Worm (Caenorhabditis elegans) whole organism, L1 larva: ENCODE measurements around the gene fbxb-114.

ENCODE experiments used
- C34B4.2 ChIP-seq: sonication (generic microtip); optimal IDR thresholded peaks from 2 replicates; lab custom pipeline; 2017; ENCODE audit warnings: mild to moderate bottlenecking, missing genetic modification characterization, missing compliant biosample characterization
- alr-1 ChIP-seq: fragments of 200-800 bp; sonication (Bioruptor generic); optimal IDR thresholded peaks from 2 replicates; lab custom pipeline; 2018; ENCODE audit warnings: borderline replicate concordance, mild to moderate bottlenecking, missing genetic modification characterization, missing compliant biosample characterization
- aly-2 ChIP-seq: fragments of 150-350 bp; optimal IDR thresholded peaks from 2 replicates; lab custom pipeline; 2014; ENCODE audit warnings: missing biosample characterization, missing genetic modification characterization
- blmp-1 ChIP-seq: fragments of 150-350 bp; optimal IDR thresholded peaks from 2 replicates; lab custom pipeline; 2014; ENCODE audit warnings: missing biosample characterization, missing genetic modification characterization
- ceh-63 ChIP-seq: fragments of 200-800 bp; sonication (Bioruptor generic); optimal IDR thresholded peaks from 2 replicates; lab custom pipeline; 2018; ENCODE audit warnings: mild to moderate bottlenecking, missing genetic modification characterization, missing compliant biosample characterization
- ceh-82 ChIP-seq, 3 experiments: fragments of 150-350 bp in 1 of 3; sonication (generic microtip) in 2 of 3; optimal IDR thresholded peaks; 2 replicates each; lab custom pipeline; 2014 to 2017; ENCODE audit warnings: missing biosample characterization in 3 of 3, missing genetic modification characterization in 3 of 3
- dpl-1 ChIP-seq, 3 experiments: fragments of 150-350 bp in 2 of 3; sonication (generic microtip) in 1 of 3; optimal IDR thresholded peaks; 2 replicates each; lab custom pipeline; 2014 to 2017; ENCODE audit warnings: missing biosample characterization in 3 of 3, missing genetic modification characterization in 3 of 3, missing genetic modification reagents in 3 of 3
- efl-1 ChIP-seq, 4 experiments: fragments of 150-350 bp; optimal IDR thresholded peaks in 3 of 4; peaks in 1 of 4; 1 replicate in 1 of 4; 2 replicates in 3 of 4; lab custom pipeline; 2014; ENCODE audit warnings: missing biosample characterization in 2 of 4, missing genetic modification characterization in 2 of 4, missing genetic modification reagents in 2 of 4
- egl-13 ChIP-seq: sonication (generic microtip); optimal IDR thresholded peaks from 2 replicates; lab custom pipeline; 2016; ENCODE audit warnings: missing genotype, missing genetic modification reagents, missing genetic modification characterization, missing compliant biosample characterization
- elt-2 ChIP-seq: sonication (generic microtip); optimal IDR thresholded peaks from 2 replicates; lab custom pipeline; 2016; ENCODE audit warnings: missing genetic modification characterization, mild to moderate bottlenecking, inconsistent platforms, missing compliant biosample characterization, missing genetic modification reagents
- ets-5 ChIP-seq: fragments of 200-800 bp; sonication (Bioruptor generic); IDR thresholded peaks from 2 replicates; pipeline ENCODE4 v1.3.6; 2022; ENCODE audit warnings: missing genetic modification characterization, missing compliant biosample characterization
- fkh-10 ChIP-seq: sonication (generic microtip); optimal IDR thresholded peaks from 2 replicates; lab custom pipeline; 2017; ENCODE audit warnings: missing biosample characterization, missing genetic modification reagents, missing genetic modification characterization
- fkh-4 ChIP-seq: sonication (generic microtip); optimal IDR thresholded peaks from 2 replicates; lab custom pipeline; 2016; ENCODE audit warnings: missing compliant biosample characterization, missing genetic modification characterization, borderline replicate concordance
- fkh-8 ChIP-seq: sonication (generic microtip); optimal IDR thresholded peaks from 2 replicates; lab custom pipeline; 2016; ENCODE audit warnings: mild to moderate bottlenecking, missing genetic modification characterization, missing compliant biosample characterization
- fos-1 ChIP-seq: fragments of 150-350 bp; optimal IDR thresholded peaks from 2 replicates; lab custom pipeline; 2014; ENCODE audit warnings: missing biosample characterization, missing genetic modification characterization
- grh-1 ChIP-seq: fragments of 200-800 bp; sonication (Bioruptor generic); IDR thresholded peaks from 2 replicates; pipeline ENCODE4 v1.3.6; 2022; ENCODE audit warnings: missing genetic modification reagents, missing genetic modification characterization, missing compliant biosample characterization
- hlh-17 ChIP-seq: fragments of 200-800 bp; sonication (Bioruptor generic); optimal IDR thresholded peaks from 2 replicates; lab custom pipeline; 2018; ENCODE audit warnings: missing genetic modification characterization, mild to moderate bottlenecking, missing compliant biosample characterization, moderate library complexity, borderline replicate concordance
- isw-1 ChIP-seq: fragments of 200-800 bp; sonication (Bioruptor generic); IDR thresholded peaks from 2 replicates; pipeline ENCODE4 v1.3.6; 2022; ENCODE audit warnings: missing genetic modification characterization, missing compliant biosample characterization
- lin-13 ChIP-seq: fragments of 150-350 bp; optimal IDR thresholded peaks from 2 replicates; lab custom pipeline; 2014; ENCODE audit warnings: missing biosample characterization, missing genetic modification reagents, missing genetic modification characterization
- lin-14 ChIP-seq: fragments of 200-800 bp; sonication (Bioruptor generic); optimal IDR thresholded peaks from 2 replicates; lab custom pipeline; 2018; ENCODE audit warnings: mild to moderate bottlenecking, missing genetic modification characterization, moderate library complexity, missing compliant biosample characterization
- lsy-2 ChIP-seq, 2 experiments: fragments of 150-350 bp; optimal IDR thresholded peaks; 2 replicates each; lab custom pipeline; 2014; ENCODE audit warnings: missing biosample characterization in 2 of 2, missing genetic modification characterization in 2 of 2
- mep-1 ChIP-seq: fragments of 150-350 bp; optimal IDR thresholded peaks from 2 replicates; lab custom pipeline; 2014; ENCODE audit warnings: missing biosample characterization, missing genetic modification characterization
- nhr-12 ChIP-seq: sonication (generic microtip); optimal IDR thresholded peaks from 2 replicates; lab custom pipeline; 2017; ENCODE audit warnings: missing biosample characterization, missing genetic modification characterization
- nhr-19 ChIP-seq: fragments of 200-800 bp; sonication (Bioruptor generic); conservative IDR thresholded peaks from 2 replicates; pipeline ENCODE4 v1.3.6; 2022; ENCODE audit warnings: missing genetic modification characterization, missing compliant biosample characterization
- nhr-20 ChIP-seq: sonication (generic microtip); optimal IDR thresholded peaks from 2 replicates; lab custom pipeline; 2016; ENCODE audit warnings: mild to moderate bottlenecking, missing genetic modification characterization, missing compliant biosample characterization
- nhr-237 ChIP-seq: fragments of 150-350 bp; optimal IDR thresholded peaks from 2 replicates; lab custom pipeline; 2014; ENCODE audit warnings: missing biosample characterization, missing genetic modification characterization
- nhr-47 ChIP-seq: sonication (generic microtip); optimal IDR thresholded peaks from 2 replicates; lab custom pipeline; 2016; ENCODE audit warnings: mild to moderate bottlenecking, missing genetic modification characterization, moderate library complexity, missing compliant biosample characterization
- nhr-76 ChIP-seq: sonication (generic microtip); optimal IDR thresholded peaks from 2 replicates; lab custom pipeline; 2017; ENCODE audit warnings: missing biosample characterization, missing genetic modification characterization
- nhr-77 ChIP-seq: fragments of 150-350 bp; optimal IDR thresholded peaks from 2 replicates; lab custom pipeline; 2014; ENCODE audit warnings: missing biosample characterization, missing genetic modification characterization
- nhr-84 ChIP-seq: sonication (generic microtip); optimal IDR thresholded peaks from 2 replicates; lab custom pipeline; 2017; ENCODE audit warnings: missing biosample characterization, missing genetic modification characterization
- nhr-90 ChIP-seq: sonication (generic microtip); optimal IDR thresholded peaks from 2 replicates; lab custom pipeline; 2016; ENCODE audit warnings: mild to moderate bottlenecking, missing genetic modification characterization, missing compliant biosample characterization; ENCODE audit not compliant: poor library complexity
- pag-3 ChIP-seq: sonication (generic microtip); optimal IDR thresholded peaks from 2 replicates; lab custom pipeline; 2017; ENCODE audit warnings: missing genetic modification characterization, mild to moderate bottlenecking, missing compliant biosample characterization, antibody characterized with exemption, borderline replicate concordance; ENCODE audit not compliant: insufficient read depth
- pqm-1 ChIP-seq: sonication (generic microtip); optimal IDR thresholded peaks from 3 replicates; lab custom pipeline; 2017; ENCODE audit warnings: missing biosample characterization, missing genetic modification characterization
- rnt-1 ChIP-seq: sonication (generic microtip); optimal IDR thresholded peaks from 2 replicates; lab custom pipeline; 2016; ENCODE audit warnings: mild to moderate bottlenecking, missing genetic modification characterization, moderate library complexity, missing compliant biosample characterization
- skn-1 ChIP-seq: fragments of 150-350 bp; optimal IDR thresholded peaks from 2 replicates; lab custom pipeline; 2014; ENCODE audit warnings: missing biosample characterization, missing genetic modification characterization
- sptf-1 ChIP-seq: fragments of 150-350 bp; optimal IDR thresholded peaks from 2 replicates; lab custom pipeline; 2014; ENCODE audit warnings: missing biosample characterization, missing genetic modification characterization
- sup-37 ChIP-seq: fragments of 200-800 bp; sonication (Bioruptor generic); optimal IDR thresholded peaks from 2 replicates; lab custom pipeline; 2018; ENCODE audit warnings: mild to moderate bottlenecking, missing genetic modification characterization, missing compliant biosample characterization
- tbx-2 ChIP-seq: sonication (generic microtip); optimal IDR thresholded peaks from 2 replicates; lab custom pipeline; 2016; ENCODE audit warnings: missing genetic modification characterization, missing compliant biosample characterization
- unc-130 ChIP-seq: fragments of 150-350 bp; optimal IDR thresholded peaks from 2 replicates; lab custom pipeline; 2017; ENCODE audit warnings: missing biosample characterization, missing genetic modification characterization, inconsistent platforms
- unc-30 ChIP-seq: sonication (generic microtip); optimal IDR thresholded peaks from 2 replicates; lab custom pipeline; 2017; ENCODE audit warnings: missing biosample characterization, missing genetic modification characterization
- unc-62 ChIP-seq: fragments of 150-350 bp; optimal IDR thresholded peaks from 2 replicates; lab custom pipeline; 2014; ENCODE audit warnings: missing biosample characterization, missing genetic modification reagents, missing genetic modification characterization
- unc-98 ChIP-seq: fragments of 200-800 bp; sonication (Bioruptor generic); IDR thresholded peaks from 2 replicates; pipeline ENCODE4 v1.3.6; 2022; ENCODE audit warnings: missing genetic modification characterization, missing compliant biosample characterization
- vab-15 ChIP-seq: sonication (generic microtip); optimal IDR thresholded peaks from 2 replicates; lab custom pipeline; 2017; ENCODE audit warnings: missing genotype, mild to moderate bottlenecking, missing genetic modification characterization, missing compliant biosample characterization
- zag-1 ChIP-seq: fragments of 150-350 bp; optimal IDR thresholded peaks from 2 replicates; lab custom pipeline; 2014; ENCODE audit warnings: missing biosample characterization, missing genetic modification characterization
- zip-4 ChIP-seq: fragments of 200-800 bp; sonication (Bioruptor generic); optimal IDR thresholded peaks from 2 replicates; lab custom pipeline; 2018; ENCODE audit warnings: mild to moderate bottlenecking, missing genetic modification characterization, moderate library complexity, missing compliant biosample characterization
- ztf-11 ChIP-seq, 2 experiments: sonication (generic microtip); optimal IDR thresholded peaks; 2 replicates each; lab custom pipeline; 2016 to 2017; ENCODE audit warnings: missing genetic modification characterization in 2 of 2, missing biosample characterization in 1 of 2, missing compliant biosample characterization in 1 of 2
- ztf-4 ChIP-seq: fragments of 150-350 bp; optimal IDR thresholded peaks from 2 replicates; lab custom pipeline; 2014; ENCODE audit warnings: missing biosample characterization, missing genetic modification characterization

The fbxb-114 gene

ce11 chrX:16929560-16930332 lies 8.1 kb downstream of the fbxb-114 start (continued):
- peak; percentile 86 for TF ChIP-seq unc-130
- peak; percentile 91 for TF ChIP-seq zag-1 (tag; lab: Kevin White, UChicago)
- TF ChIP-seq unc-98 (GFP tag; lab: Robert Waterston, UW): peak; percentile 72; the same call in 1 of the 2 replicates
- TF ChIP-seq efl-1 (optimal IDR thresholded peaks at IDR 0.05; lab: Kevin White, UChicago): peak; percentile 84 to 92
- TF ChIP-seq efl-1 (GFP tag; optimal IDR thresholded peaks at IDR 0.05 in 1 of 2; lab: Kevin White, UChicago): peak; percentile 60 to 96
- no peak for TF ChIP-seq hlh-17 (GFP tag; lab: Kevin White, UChicago)
- TF ChIP-seq nhr-76 (tag; lab: Kevin White, UChicago): peak; percentile 89
- peak; percentile 95 for TF ChIP-seq fos-1 (tag; lab: Kevin White, UChicago)
- TF ChIP-seq sup-37 (GFP tag; lab: Kevin White, UChicago): peak; percentile 88
- no peak for TF ChIP-seq nhr-84 (tag; lab: Kevin White, UChicago)
- TF ChIP-seq fkh-4 (tag; lab: Kevin White, UChicago): peak; percentile 19
- TF ChIP-seq ets-5 (GFP tag; lab: Robert Waterston, UW): no peak
- TF ChIP-seq unc-62 (GFP tag; lab: Kevin White, UChicago): no peak
- TF ChIP-seq nhr-47 (tag; lab: Kevin White, UChicago): peak; percentile 99
- TF ChIP-seq C34B4.2: peak; percentile 9
- TF ChIP-seq ceh-63 (GFP tag; lab: Kevin White, UChicago): no peak
- peak; percentile 100 for TF ChIP-seq fkh-8 (tag; lab: Kevin White, UChicago)
- TF ChIP-seq nhr-12 (tag; lab: Kevin White, UChicago): peak; percentile 70
- peak; percentile 97 for TF ChIP-seq zip-4 (GFP tag; lab: Kevin White, UChicago)
- TF ChIP-seq grh-1 (GFP tag; lab: Robert Waterston, UW): peak; percentile 95
- peak; percentile 82 for TF ChIP-seq elt-2
- no peak for TF ChIP-seq alr-1
- peak; percentile 84 for TF ChIP-seq rnt-1 (tag; lab: Kevin White, UChicago)
- peak; percentile 97 for TF ChIP-seq fkh-10 (GFP tag; lab: Kevin White, UChicago)
- peak; percentile 91 for TF ChIP-seq isw-1 (GFP tag; lab: Robert Waterston, UW)
- TF ChIP-seq nhr-19 (GFP tag; lab: Robert Waterston, UW): peak; percentile 96
- TF ChIP-seq lsy-2 (tag; optimal IDR thresholded peaks at IDR 0.05; lab: Kevin White, UChicago): peak; percentile 90 to 97
- peak; percentile 99 for TF ChIP-seq nhr-77 (tag; lab: Kevin White, UChicago)
- TF ChIP-seq sptf-1 (tag; lab: Kevin White, UChicago): no peak
- peak; percentile 99 for TF ChIP-seq lin-14 (GFP tag; lab: Kevin White, UChicago)
- TF ChIP-seq lin-13 (GFP tag; lab: Kevin White, UChicago): peak; percentile 99
- TF ChIP-seq aly-2 (tag; lab: Kevin White, UChicago): peak; percentile 73
- peak; percentile 97 for TF ChIP-seq egl-13
- TF ChIP-seq skn-1: peak; percentile 87

ce11 chrX:16930333-16930621 lies 8.6 kb downstream of the fbxb-114 start:
- no peak for TF ChIP-seq dpl-1 (GFP tag; optimal IDR thresholded peaks at IDR 0.05; lab: Kevin White, UChicago)
- TF ChIP-seq skn-1: peak; percentile 58
- peak in 1 of 3 experiments; percentile 20 for TF ChIP-seq ceh-82 (tag; optimal IDR thresholded peaks at IDR 0.05; lab: Kevin White, UChicago)
- TF ChIP-seq pqm-1 (tag; lab: Kevin White, UChicago): no peak

- TF ChIP-seq nhr-76 (tag; lab: Kevin White, UChicago): no peak
- peak; percentile 46 for TF ChIP-seq nhr-237 (tag; lab: Kevin White, UChicago)
- peak; percentile 63 for TF ChIP-seq pag-3 (tag; lab: Kevin White, UChicago)
- TF ChIP-seq grh-1 (GFP tag; lab: Robert Waterston, UW): peak; percentile 39
- peak; percentile 57 for TF ChIP-seq fkh-8 (tag; lab: Kevin White, UChicago)
- peak; percentile 71 for TF ChIP-seq mep-1 (tag; lab: Kevin White, UChicago)
- peak; percentile 69 for TF ChIP-seq rnt-1 (tag; lab: Kevin White, UChicago)
- TF ChIP-seq ztf-11 (tag; optimal IDR thresholded peaks at IDR 0.05; lab: Kevin White, UChicago): peak in 1 of 2 experiments; percentile 22
- TF ChIP-seq nhr-90: no peak
- peak; percentile 10 for TF ChIP-seq aly-2 (tag; lab: Kevin White, UChicago)
- TF ChIP-seq ets-5 (GFP tag; lab: Robert Waterston, UW): no peak
- TF ChIP-seq nhr-20 (tag; lab: Kevin White, UChicago): peak; percentile 3
- TF ChIP-seq dpl-1 (GFP tag; optimal IDR thresholded peaks at IDR 0.05; lab: Kevin White, UChicago): peak in 2 of 3 experiments; percentile 2 to 25
- TF ChIP-seq blmp-1 (tag; lab: Kevin White, UChicago): peak; percentile 26
- no peak for TF ChIP-seq unc-30 (tag; lab: Kevin White, UChicago)
- TF ChIP-seq ztf-4 (tag; lab: Kevin White, UChicago): peak; percentile 48
- no peak for TF ChIP-seq vab-15 (tag; lab: Kevin White, UChicago)
- TF ChIP-seq tbx-2 (tag; lab: Kevin White, UChicago): no peak
- TF ChIP-seq zag-1 (tag; lab: Kevin White, UChicago): no peak
These were observed 9.0 kb downstream of the fbxb-114 start for ce11 chrX:16930663-16931097.
